Worm (Caenorhabditis elegans) whole organism, early embryonic: Measurements from ENCODE around the gene C04E6.13.

Experiments
- F13C5.2 ChIP-seq: sonication (generic microtip); optimal IDR thresholded peaks from 2 replicates; lab custom pipeline; 2017; ENCODE audit warnings: mild to moderate bottlenecking, missing genetic modification characterization, inconsistent platforms, missing compliant biosample characterization
- ama-1 ChIP-seq: fragments of 150-350 bp; optimal IDR thresholded peaks from 2 replicates; lab custom pipeline; 2014
- flt-1 ChIP-seq: fragments of 200-800 bp; sonication (Bioruptor generic); IDR thresholded peaks from 2 replicates; pipeline ENCODE4 v1.3.6; 2022; ENCODE audit warnings: missing genetic modification characterization, missing compliant biosample characterization
- hnd-1 ChIP-seq: sonication (generic microtip); optimal IDR thresholded peaks from 2 replicates; lab custom pipeline; 2016; ENCODE audit warnings: missing genetic modification characterization, missing compliant biosample characterization
- pes-1 ChIP-seq: fragments of 200-800 bp; sonication (Bioruptor generic); IDR thresholded peaks from 2 replicates; pipeline ENCODE4 v1.3.6; 2022; ENCODE audit warnings: missing genetic modification reagents, missing genetic modification characterization, missing compliant biosample characterization
- sea-1 ChIP-seq: fragments of 200-800 bp; sonication (Bioruptor generic); conservative IDR thresholded peaks from 2 replicates; pipeline ENCODE4 v1.3.6; 2022; ENCODE audit warnings: missing genetic modification characterization, missing compliant biosample characterization
- tbx-11 ChIP-seq: fragments of 200-800 bp; sonication (Bioruptor generic); IDR thresholded peaks from 2 replicates; pipeline ENCODE4 v1.3.6; 2022; ENCODE audit warnings: missing genetic modification characterization, missing compliant biosample characterization
- tbx-37 ChIP-seq: fragments of 200-800 bp; sonication (Bioruptor generic); conservative IDR thresholded peaks from 2 replicates; pipeline ENCODE4 v1.3.6; 2022; ENCODE audit warnings: missing genetic modification reagents, missing genetic modification characterization, missing compliant biosample characterization
- tra-4 ChIP-seq: sonication (generic microtip); optimal IDR thresholded peaks from 2 replicates; lab custom pipeline; 2017; ENCODE audit warnings: missing genetic modification characterization, missing compliant biosample characterization

- TF ChIP-seq ama-1 (lab: Kevin White, UChicago) (no peak), sea-1 (GFP tag; lab: Robert Waterston, UW) (no peak), tra-4 (no peak), flt-1 (no peak), pes-1 (no peak), hnd-1 (tag; lab: Kevin White, UChicago) (no peak), tbx-37 (GFP tag; lab: Robert Waterston, UW) (no peak), F13C5.2 (no peak), tbx-11 (GFP tag; lab: Robert Waterston, UW) (no peak)
These were observed 30.1 kb upstream of the C04E6.13 start for ce11 chrV:5882429-5882828.
